Worm (Caenorhabditis elegans) whole organism, late embryonic: ENCODE data around the gene sid-2.

Source experiments
- ama-1 ChIP-seq: fragments of 150-350 bp; optimal IDR thresholded peaks from 2 replicates; lab custom pipeline; 2014
- dmd-4 ChIP-seq: sonication (generic microtip); optimal IDR thresholded peaks from 2 replicates; lab custom pipeline; 2016; ENCODE audit warnings: borderline replicate concordance, missing genetic modification characterization, missing compliant biosample characterization
- hlh-13 ChIP-seq: fragments of 200-800 bp; sonication (Bioruptor generic); optimal IDR thresholded peaks from 2 replicates; lab custom pipeline; 2018; ENCODE audit warnings: mild to moderate bottlenecking, missing genetic modification characterization, missing compliant biosample characterization
- hlh-15 ChIP-seq: sonication (generic microtip); optimal IDR thresholded peaks from 2 replicates; lab custom pipeline; 2016; ENCODE audit warnings: missing genetic modification characterization, missing compliant biosample characterization
- hlh-8 ChIP-seq: sonication (generic microtip); optimal IDR thresholded peaks from 2 replicates; lab custom pipeline; 2016; ENCODE audit warnings: missing genotype, missing genetic modification characterization, missing compliant biosample characterization
- pag-3 ChIP-seq: sonication (generic microtip); optimal IDR thresholded peaks from 2 replicates; lab custom pipeline; 2016; ENCODE audit warnings: missing compliant biosample characterization, missing genetic modification characterization, borderline replicate concordance
- pha-2 ChIP-seq: sonication (generic microtip); optimal IDR thresholded peaks from 2 replicates; lab custom pipeline; 2017; ENCODE audit warnings: mild to moderate bottlenecking, missing genetic modification characterization, missing compliant biosample characterization
- pqm-1 ChIP-seq: sonication (generic microtip); optimal IDR thresholded peaks from 2 replicates; lab custom pipeline; 2016; ENCODE audit warnings: missing genetic modification characterization, missing compliant biosample characterization
- tbx-2 ChIP-seq: sonication (generic microtip); optimal IDR thresholded peaks from 2 replicates; lab custom pipeline; 2016; ENCODE audit warnings: missing genetic modification characterization, missing compliant biosample characterization
- ttx-3 ChIP-seq: sonication (generic microtip); optimal IDR thresholded peaks from 2 replicates; lab custom pipeline; 2016; ENCODE audit warnings: missing genetic modification reagents, missing genetic modification characterization, missing compliant biosample characterization
- unc-42 ChIP-seq: sonication (generic microtip); optimal IDR thresholded peaks from 2 replicates; lab custom pipeline; 2016; ENCODE audit warnings: missing genotype, missing genetic modification characterization, missing compliant biosample characterization

DNA sequence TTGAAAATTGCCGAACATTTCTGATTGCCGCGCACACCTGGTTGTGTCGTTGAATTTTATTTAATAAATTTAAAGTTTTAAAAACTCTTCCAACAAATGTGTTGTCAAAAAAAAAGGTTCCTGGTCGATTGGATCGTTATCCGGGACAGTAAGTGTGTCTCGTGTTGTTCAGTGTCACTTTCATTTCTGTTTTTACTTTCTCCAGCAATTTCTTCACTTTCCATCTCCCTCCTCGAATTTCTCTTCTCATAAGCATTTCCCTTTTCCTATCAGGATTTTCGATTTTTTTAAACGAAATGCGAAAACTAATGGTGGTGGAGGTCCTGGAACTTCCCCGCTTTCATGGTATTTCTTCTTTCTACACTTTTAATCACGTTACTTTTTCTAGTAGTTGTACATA, 16.3 kb downstream of the sid-2 start:
- TF ChIP-seq pag-3 (tag; lab: Kevin White, UChicago): no peak
- no peak for TF ChIP-seq ama-1 (lab: Kevin White, UChicago)
- no peak for TF ChIP-seq dmd-4 (tag; lab: Kevin White, UChicago)
- no peak for TF ChIP-seq tbx-2 (tag; lab: Kevin White, UChicago)
- no peak for TF ChIP-seq ttx-3 (tag; lab: Kevin White, UChicago)
- TF ChIP-seq hlh-15: no peak
- no peak for TF ChIP-seq hlh-13 (GFP tag; lab: Kevin White, UChicago)
- TF ChIP-seq pha-2 (tag; lab: Kevin White, UChicago): no peak
- TF ChIP-seq hlh-8 (tag; lab: Kevin White, UChicago): no peak
- TF ChIP-seq unc-42 (tag; lab: Kevin White, UChicago): no peak
- no peak for TF ChIP-seq pqm-1 (tag; lab: Kevin White, UChicago)
